Fruit fly (Drosophila melanogaster): ENCODE data around the gene Tlk.

dm6 chrX:3748741-3749484 is 29.1 kb downstream of the Tlk start:
- no peak for TF ChIP-seq Pif1A (GFP tag; optimal IDR thresholded peaks at IDR 0.05)
- no peak for TF ChIP-seq CG10348 (GFP tag; IDR thresholded peaks at IDR 0.05)

Data from whole organism, pupa.